Worm (Caenorhabditis elegans) whole organism, young adult: Measurements from ENCODE around the gene C14A4.6.

ENCODE experiments used
- B0336.3 ChIP-seq: fragments of 200-800 bp; sonication (Bioruptor generic); IDR thresholded peaks from 2 replicates; pipeline ENCODE4 v1.3.6; 2022; ENCODE audit warnings: missing genetic modification characterization, missing compliant biosample characterization
- F33H1.4 ChIP-seq: fragments of 200-800 bp; sonication (Bioruptor generic); IDR thresholded peaks from 2 replicates; pipeline ENCODE4 v1.3.6; 2022; ENCODE audit warnings: missing genetic modification reagents, missing genetic modification characterization, missing compliant biosample characterization
- F39B2.1 ChIP-seq: fragments of 200-800 bp; sonication (Bioruptor generic); IDR thresholded peaks from 2 replicates; pipeline ENCODE4 v1.3.6; 2022; ENCODE audit warnings: missing genetic modification reagents, missing genetic modification characterization, missing compliant biosample characterization
- F49E8.2 ChIP-seq: sonication (generic microtip); optimal IDR thresholded peaks from 3 replicates; lab custom pipeline; 2017; ENCODE audit warnings: missing genetic modification characterization, mild to moderate bottlenecking, missing compliant biosample characterization, antibody characterized with exemption, moderate library complexity; ENCODE audit not compliant: insufficient read depth
- F52B5.7 ChIP-seq: sonication (generic microtip); optimal IDR thresholded peaks from 2 replicates; lab custom pipeline; 2016; ENCODE audit warnings: mild to moderate bottlenecking, missing genetic modification characterization, missing compliant biosample characterization
- F57C9.4 ChIP-seq: sonication (generic microtip); optimal IDR thresholded peaks from 2 replicates; lab custom pipeline; 2017; ENCODE audit warnings: mild to moderate bottlenecking, missing genetic modification characterization, missing compliant biosample characterization
- K11D2.4 ChIP-seq: fragments of 200-800 bp; sonication (Bioruptor generic); IDR thresholded peaks from 2 replicates; pipeline ENCODE4 v1.3.6; 2022; ENCODE audit warnings: missing genetic modification reagents, missing genetic modification characterization, missing compliant biosample characterization
- T07F8.4 ChIP-seq: sonication (generic microtip); optimal IDR thresholded peaks from 2 replicates; lab custom pipeline; 2016; ENCODE audit warnings: mild to moderate bottlenecking, missing genetic modification characterization, moderate library complexity, missing compliant biosample characterization
- Y79H2A.3 ChIP-seq: fragments of 200-800 bp; sonication (Bioruptor generic); conservative IDR thresholded peaks from 2 replicates; pipeline ENCODE4 v1.3.6; 2022; ENCODE audit warnings: missing genetic modification reagents, missing genetic modification characterization, missing compliant biosample characterization
- Y95B8A.8 ChIP-seq: fragments of 200-800 bp; sonication (Bioruptor generic); IDR thresholded peaks from 2 replicates; pipeline ENCODE4 v1.3.6; 2022; ENCODE audit warnings: missing genetic modification reagents, missing genetic modification characterization, missing compliant biosample characterization
- akir-1 ChIP-seq: fragments of 200-800 bp; sonication (Bioruptor generic); optimal IDR thresholded peaks from 2 replicates; lab custom pipeline; 2018; ENCODE audit warnings: mild to moderate bottlenecking, missing genetic modification characterization, moderate library complexity, missing compliant biosample characterization
- ama-1 ChIP-seq, 3 experiments: fragments of 150-350 bp in 1 of 3; sonication (generic microtip) in 2 of 3; optimal IDR thresholded peaks; 2 replicates each; lab custom pipeline; 2014 to 2018; ENCODE audit warnings: missing biosample characterization in 2 of 3, missing genetic modification characterization in 2 of 3, missing genetic modification reagents in 2 of 3
- aptf-2 ChIP-seq: fragments of 200-800 bp; sonication (Bioruptor generic); conservative IDR thresholded peaks from 2 replicates; pipeline ENCODE4 v1.3.6; 2022; ENCODE audit warnings: missing genetic modification reagents, missing genetic modification characterization, missing compliant biosample characterization
- attf-3 ChIP-seq: fragments of 200-800 bp; sonication (Bioruptor generic); conservative IDR thresholded peaks from 2 replicates; pipeline ENCODE4 v1.3.6; 2022; ENCODE audit warnings: missing genetic modification reagents, missing genetic modification characterization, missing compliant biosample characterization
- bed-1 ChIP-seq: fragments of 200-800 bp; sonication (Bioruptor generic); IDR thresholded peaks from 2 replicates; pipeline ENCODE4 v1.3.6; 2022; ENCODE audit warnings: missing genetic modification reagents, missing genetic modification characterization, missing compliant biosample characterization
- ceh-100 ChIP-seq: fragments of 200-800 bp; sonication (Bioruptor generic); IDR thresholded peaks from 2 replicates; pipeline ENCODE4 v1.3.6; 2022; ENCODE audit warnings: missing genetic modification reagents, missing genetic modification characterization, missing compliant biosample characterization
- ceh-40 ChIP-seq: fragments of 200-800 bp; sonication (Bioruptor generic); IDR thresholded peaks from 2 replicates; pipeline ENCODE4 v1.3.6; 2022; ENCODE audit warnings: missing genetic modification characterization, missing compliant biosample characterization
- ceh-58 ChIP-seq: fragments of 200-800 bp; sonication (Bioruptor generic); IDR thresholded peaks from 2 replicates; pipeline ENCODE4 v1.3.6; 2022; ENCODE audit warnings: missing genetic modification characterization, missing compliant biosample characterization
- chd-7 ChIP-seq: sonication (generic microtip); optimal IDR thresholded peaks from 2 replicates; lab custom pipeline; 2016; ENCODE audit warnings: mild to moderate bottlenecking, missing genetic modification characterization, moderate library complexity, missing compliant biosample characterization
- dox-1 ChIP-seq: fragments of 200-800 bp; sonication (Bioruptor generic); IDR thresholded peaks from 2 replicates; pipeline ENCODE4 v1.3.6; 2022; ENCODE audit warnings: missing genetic modification reagents, missing genetic modification characterization, missing compliant biosample characterization
- dpl-1 ChIP-seq: fragments of 150-350 bp; optimal IDR thresholded peaks from 2 replicates; lab custom pipeline; 2014; ENCODE audit warnings: missing biosample characterization, missing genetic modification reagents, missing genetic modification characterization
- efl-1 ChIP-seq: fragments of 150-350 bp; optimal IDR thresholded peaks from 2 replicates; lab custom pipeline; 2014; ENCODE audit warnings: missing biosample characterization, missing genetic modification reagents, missing genetic modification characterization
- egl-44 ChIP-seq: fragments of 200-800 bp; sonication (Bioruptor generic); IDR thresholded peaks from 2 replicates; pipeline ENCODE4 v1.3.6; 2022; ENCODE audit warnings: missing genetic modification reagents, missing genetic modification characterization, missing compliant biosample characterization
- egrh-3 ChIP-seq: fragments of 200-800 bp; sonication (Bioruptor generic); IDR thresholded peaks from 2 replicates; pipeline ENCODE4 v1.3.6; 2022; ENCODE audit warnings: missing genetic modification reagents, missing genetic modification characterization, missing compliant biosample characterization
- ets-4 ChIP-seq: fragments of 200-800 bp; sonication (Bioruptor generic); optimal IDR thresholded peaks from 2 replicates; lab custom pipeline; 2018; ENCODE audit warnings: mild to moderate bottlenecking, missing genetic modification characterization, missing compliant biosample characterization
- fkh-3 ChIP-seq: sonication (generic microtip); optimal IDR thresholded peaks from 2 replicates; lab custom pipeline; 2016; ENCODE audit warnings: mild to moderate bottlenecking, missing genetic modification characterization, missing compliant biosample characterization
- let-607 ChIP-seq, 2 experiments: fragments of 200-800 bp in 1 of 2; sonication (Bioruptor generic) in 1 of 2; sonication (generic microtip) in 1 of 2; optimal IDR thresholded peaks; 2 replicates each; lab custom pipeline; 2016 to 2018; ENCODE audit warnings: mild to moderate bottlenecking in 2 of 2, missing compliant biosample characterization in 2 of 2, missing genetic modification characterization in 2 of 2, moderate library complexity in 2 of 2, missing genotype in 1 of 2
- lin-35 ChIP-seq, 3 experiments: fragments of 150-350 bp in 2 of 3; sonication (generic microtip) in 1 of 3; optimal IDR thresholded peaks; 2 replicates each; lab custom pipeline; 2014 to 2018; ENCODE audit warnings: missing biosample characterization in 3 of 3, missing genetic modification characterization in 3 of 3, missing genetic modification reagents in 3 of 3
- lir-1 ChIP-seq: fragments of 200-800 bp; sonication (Bioruptor generic); conservative IDR thresholded peaks from 2 replicates; pipeline ENCODE4 v1.3.6; 2022; ENCODE audit warnings: missing genetic modification reagents, missing genetic modification characterization, missing compliant biosample characterization
- lsl-1 ChIP-seq: fragments of 200-800 bp; sonication (Bioruptor generic); optimal IDR thresholded peaks from 2 replicates; lab custom pipeline; 2018; ENCODE audit warnings: mild to moderate bottlenecking, missing genetic modification characterization, moderate library complexity, missing compliant biosample characterization
- madf-10 ChIP-seq: sonication (generic microtip); optimal IDR thresholded peaks from 2 replicates; lab custom pipeline; 2016; ENCODE audit warnings: mild to moderate bottlenecking, missing genetic modification characterization, missing compliant biosample characterization
- madf-8 ChIP-seq: fragments of 200-800 bp; sonication (Bioruptor generic); conservative IDR thresholded peaks from 2 replicates; pipeline ENCODE4 v1.3.6; 2022; ENCODE audit warnings: missing genetic modification reagents, missing genetic modification characterization, missing compliant biosample characterization
- nfya-1 ChIP-seq: sonication (generic microtip); optimal IDR thresholded peaks from 2 replicates; lab custom pipeline; 2017; ENCODE audit warnings: antibody characterized with exemption, missing compliant biosample characterization, missing genetic modification characterization, borderline replicate concordance; ENCODE audit not compliant: insufficient read depth
- nfyb-1 ChIP-seq: fragments of 200-800 bp; sonication (Bioruptor generic); IDR thresholded peaks from 2 replicates; pipeline ENCODE4 v1.3.6; 2022; ENCODE audit warnings: missing genetic modification reagents, missing genetic modification characterization, missing compliant biosample characterization
- nhr-179 ChIP-seq: sonication (generic microtip); optimal IDR thresholded peaks from 2 replicates; lab custom pipeline; 2016; ENCODE audit warnings: mild to moderate bottlenecking, missing genetic modification characterization, missing compliant biosample characterization
- rcor-1 ChIP-seq: fragments of 200-800 bp; sonication (Bioruptor generic); IDR thresholded peaks from 2 replicates; pipeline ENCODE4 v1.3.6; 2022; ENCODE audit warnings: missing genetic modification reagents, missing genetic modification characterization, missing compliant biosample characterization
- snpc-1.1 ChIP-seq: sonication (generic microtip); optimal IDR thresholded peaks from 2 replicates; lab custom pipeline; 2017; ENCODE audit warnings: missing genetic modification characterization, mild to moderate bottlenecking, missing compliant biosample characterization, antibody characterized with exemption, moderate library complexity, missing genotype, missing genetic modification reagents; ENCODE audit not compliant: insufficient read depth
- snpc-1.3 ChIP-seq: sonication (generic microtip); optimal IDR thresholded peaks from 2 replicates; lab custom pipeline; 2017; ENCODE audit warnings: missing genetic modification characterization, mild to moderate bottlenecking, missing compliant biosample characterization, antibody characterized with exemption, moderate library complexity, missing genotype, missing genetic modification reagents; ENCODE audit not compliant: insufficient read depth
- snpc-3.4 ChIP-seq: sonication (generic microtip); optimal IDR thresholded peaks from 2 replicates; lab custom pipeline; 2017; ENCODE audit warnings: missing genetic modification characterization, mild to moderate bottlenecking, missing compliant biosample characterization, antibody characterized with exemption, moderate library complexity, missing genotype, missing genetic modification reagents
- snpc-4 ChIP-seq, 5 experiments: fragments of 150-350 bp in 1 of 5; sonication (generic microtip) in 4 of 5; optimal IDR thresholded peaks; 2 replicates each; lab custom pipeline; 2014 to 2018; ENCODE audit warnings: missing genetic modification characterization in 5 of 5, missing biosample characterization in 3 of 5, antibody characterized with exemption in 2 of 5, mild to moderate bottlenecking in 2 of 5, missing compliant biosample characterization in 2 of 5, missing genotype in 2 of 5, moderate library complexity in 2 of 5, missing genetic modification reagents in 1 of 5
- sptf-2 ChIP-seq: fragments of 200-800 bp; sonication (Bioruptor generic); optimal IDR thresholded peaks from 2 replicates; lab custom pipeline; 2018; ENCODE audit warnings: mild to moderate bottlenecking, missing genetic modification characterization, missing compliant biosample characterization
- tbp1 ChIP-seq: fragments of 200-800 bp; sonication (Bioruptor generic); optimal IDR thresholded peaks from 2 replicates; lab custom pipeline; 2018; ENCODE audit warnings: mild to moderate bottlenecking, missing genetic modification characterization, missing compliant biosample characterization
- unc-62 ChIP-seq: fragments of 150-350 bp; optimal IDR thresholded peaks from 2 replicates; lab custom pipeline; 2014; ENCODE audit warnings: missing biosample characterization, missing genetic modification reagents, missing genetic modification characterization
- ztf-22 ChIP-seq: fragments of 200-800 bp; sonication (Bioruptor generic); optimal IDR thresholded peaks from 2 replicates; lab custom pipeline; 2018; ENCODE audit warnings: mild to moderate bottlenecking, missing genetic modification characterization, moderate library complexity, missing compliant biosample characterization
- ztf-25 ChIP-seq: fragments of 200-800 bp; sonication (Bioruptor generic); IDR thresholded peaks from 2 replicates; pipeline ENCODE4 v1.3.6; 2022; ENCODE audit warnings: missing genetic modification reagents, missing genetic modification characterization, missing compliant biosample characterization
- ztf-3 ChIP-seq: fragments of 200-800 bp; sonication (Bioruptor generic); optimal IDR thresholded peaks from 2 replicates; lab custom pipeline; 2018; ENCODE audit warnings: mild to moderate bottlenecking, missing genetic modification characterization, missing compliant biosample characterization

Gene C14A4.6

ce11 chrII:10547311-10547710 lies 47.3 kb downstream of the C14A4.6 start (continued):
- TF ChIP-seq ceh-58 (GFP tag; lab: Robert Waterston, UW) = no peak
- no peak for TF ChIP-seq akir-1 (GFP tag; lab: Kevin White, UChicago)
- TF ChIP-seq Y79H2A.3 (GFP tag; lab: Robert Waterston, UW) = no peak
- TF ChIP-seq B0336.3 (GFP tag; lab: Robert Waterston, UW) = peak; percentile 66; the same call in 1 of the 2 replicates
- no peak for TF ChIP-seq efl-1 (GFP tag; lab: Kevin White, UChicago)
- no peak for TF ChIP-seq nfya-1 (tag; lab: Kevin White, UChicago)
- peak; percentile 49 for TF ChIP-seq dox-1 (GFP tag; lab: Robert Waterston, UW)
- no peak for TF ChIP-seq tbp1 (GFP tag; lab: Kevin White, UChicago)
- TF ChIP-seq F49E8.2 (tag; lab: Kevin White, UChicago) = no peak
- no peak for TF ChIP-seq madf-8
- peak in 1 of 2 experiments; percentile 0 for TF ChIP-seq let-607 (tag; optimal IDR thresholded peaks at IDR 0.05; lab: Kevin White, UChicago)
- no peak for TF ChIP-seq ets-4 (GFP tag; lab: Kevin White, UChicago)
- no peak for TF ChIP-seq unc-62
- peak; percentile 19; the same call in 1 of the 2 replicates for TF ChIP-seq egl-44 (GFP tag; lab: Robert Waterston, UW)
- TF ChIP-seq ceh-40 (GFP tag; lab: Robert Waterston, UW) = no peak
- no peak; the same call in 1 of the 2 replicates for TF ChIP-seq aptf-2 (GFP tag; lab: Robert Waterston, UW)
- TF ChIP-seq K11D2.4 (GFP tag; lab: Robert Waterston, UW) = peak; percentile 63; the same call in 1 of the 2 replicates
- TF ChIP-seq ceh-100 (GFP tag; lab: Robert Waterston, UW) = no peak
- no peak; the same call in 1 of the 2 replicates for TF ChIP-seq lir-1 (GFP tag; lab: Robert Waterston, UW)
- TF ChIP-seq dpl-1 (GFP tag; lab: Kevin White, UChicago) = no peak
- TF ChIP-seq F57C9.4 (tag; lab: Kevin White, UChicago) = peak; percentile 22
- TF ChIP-seq F52B5.7 (tag; lab: Kevin White, UChicago) = peak; percentile 85
- no peak for TF ChIP-seq snpc-1.3
- TF ChIP-seq nhr-179 = no peak
- peak; percentile 71 for TF ChIP-seq egrh-3
- TF ChIP-seq chd-7 = peak; percentile 51
- peak; percentile 62 for TF ChIP-seq fkh-3 (tag; lab: Kevin White, UChicago)
- no peak for TF ChIP-seq lin-35 (GFP tag; optimal IDR thresholded peaks at IDR 0.05; lab: Kevin White, UChicago)
- peak; percentile 35 for TF ChIP-seq ztf-3 (GFP tag; lab: Kevin White, UChicago)
- peak; percentile 6; the same call in 1 of the 2 replicates for TF ChIP-seq F39B2.1 (GFP tag; lab: Robert Waterston, UW)
- peak; percentile 70 for TF ChIP-seq nfyb-1 (GFP tag; lab: Robert Waterston, UW)
- TF ChIP-seq attf-3 (GFP tag; lab: Robert Waterston, UW) = no peak
- no peak for TF ChIP-seq snpc-4 (GFP tag; optimal IDR thresholded peaks at IDR 0.05; lab: Kevin White, UChicago)
- no peak for TF ChIP-seq snpc-4 (tag; optimal IDR thresholded peaks at IDR 0.05; lab: Kevin White, UChicago)
- peak; percentile 77; the same call in 1 of the 2 replicates for TF ChIP-seq Y95B8A.8 (GFP tag; lab: Robert Waterston, UW)
- no peak; the same call in 1 of the 2 replicates for TF ChIP-seq F33H1.4 (GFP tag; lab: Robert Waterston, UW)
- TF ChIP-seq sptf-2 (GFP tag; lab: Kevin White, UChicago) = no peak
- peak; percentile 5 for TF ChIP-seq madf-10 (tag; lab: Kevin White, UChicago)
- no peak for TF ChIP-seq ztf-25
- TF ChIP-seq lsl-1 (GFP tag; lab: Kevin White, UChicago) = no peak
- no peak for TF ChIP-seq ztf-22 (GFP tag; lab: Kevin White, UChicago)
- peak; percentile 6 for TF ChIP-seq T07F8.4 (tag; lab: Kevin White, UChicago)
- TF ChIP-seq snpc-1.1 = no peak
- TF ChIP-seq snpc-3.4 (tag; lab: Kevin White, UChicago) = no peak
- peak; percentile 62 for TF ChIP-seq ama-1 (optimal IDR thresholded peaks at IDR 0.05; lab: Kevin White, UChicago)
- no peak for TF ChIP-seq ama-1 (GFP tag; optimal IDR thresholded peaks at IDR 0.05; lab: Kevin White, UChicago)
- TF ChIP-seq bed-1 (GFP tag; lab: Robert Waterston, UW) = 0 out of 2 replicates have a peak, but pooled peaks have one; percentile 11
- no peak for TF ChIP-seq rcor-1
